Worm (Caenorhabditis elegans) whole organism, L1 larva: ENCODE data around the gene cul-4.

Source experiments
- C16A3.4 ChIP-seq: fragments of 150-350 bp; optimal IDR thresholded peaks from 2 replicates; lab custom pipeline; 2014; ENCODE audit warnings: missing biosample characterization, missing genetic modification characterization
- C34B4.2 ChIP-seq: sonication (generic microtip); optimal IDR thresholded peaks from 2 replicates; lab custom pipeline; 2017; ENCODE audit warnings: mild to moderate bottlenecking, missing genetic modification characterization, missing compliant biosample characterization
- F16B12.6 ChIP-seq: fragments of 150-350 bp; optimal IDR thresholded peaks from 2 replicates; lab custom pipeline; 2014; ENCODE audit warnings: missing biosample characterization, missing genetic modification characterization
- Y116A8C.19 ChIP-seq: sonication (generic microtip); optimal IDR thresholded peaks from 2 replicates; lab custom pipeline; 2016; ENCODE audit warnings: missing compliant biosample characterization, missing genetic modification characterization, borderline replicate concordance
- aha-1 ChIP-seq: fragments of 150-350 bp; optimal IDR thresholded peaks from 2 replicates; lab custom pipeline; 2014; ENCODE audit warnings: missing biosample characterization, missing genetic modification characterization
- aly-2 ChIP-seq: fragments of 150-350 bp; optimal IDR thresholded peaks from 2 replicates; lab custom pipeline; 2014; ENCODE audit warnings: missing biosample characterization, missing genetic modification characterization
- ceh-82 ChIP-seq, 3 experiments: fragments of 150-350 bp in 1 of 3; sonication (generic microtip) in 2 of 3; optimal IDR thresholded peaks; 2 replicates each; lab custom pipeline; 2014 to 2017; ENCODE audit warnings: missing biosample characterization in 3 of 3, missing genetic modification characterization in 3 of 3
- ceh-88 ChIP-seq: fragments of 200-800 bp; sonication (Bioruptor generic); IDR thresholded peaks from 2 replicates; pipeline ENCODE4 v1.3.6; 2022; ENCODE audit warnings: missing genetic modification characterization, missing compliant biosample characterization
- dpl-1 ChIP-seq, 3 experiments: fragments of 150-350 bp in 2 of 3; sonication (generic microtip) in 1 of 3; optimal IDR thresholded peaks; 2 replicates each; lab custom pipeline; 2014 to 2017; ENCODE audit warnings: missing biosample characterization in 3 of 3, missing genetic modification characterization in 3 of 3, missing genetic modification reagents in 3 of 3
- efl-1 ChIP-seq, 4 experiments: fragments of 150-350 bp; optimal IDR thresholded peaks in 3 of 4; peaks in 1 of 4; 1 replicate in 1 of 4; 2 replicates in 3 of 4; lab custom pipeline; 2014; ENCODE audit warnings: missing biosample characterization in 2 of 4, missing genetic modification characterization in 2 of 4, missing genetic modification reagents in 2 of 4
- elt-2 ChIP-seq: sonication (generic microtip); optimal IDR thresholded peaks from 2 replicates; lab custom pipeline; 2016; ENCODE audit warnings: missing genetic modification characterization, mild to moderate bottlenecking, inconsistent platforms, missing compliant biosample characterization, missing genetic modification reagents
- elt-3 ChIP-seq, 6 experiments: fragments of 150-350 bp in 1 of 6; sonication (generic microtip); optimal IDR thresholded peaks; 2 replicates each; lab custom pipeline; 2017 to 2018; ENCODE audit warnings: missing biosample characterization in 6 of 6, missing genetic modification characterization in 6 of 6, inconsistent platforms in 1 of 6
- fkh-4 ChIP-seq: sonication (generic microtip); optimal IDR thresholded peaks from 2 replicates; lab custom pipeline; 2016; ENCODE audit warnings: missing compliant biosample characterization, missing genetic modification characterization, borderline replicate concordance
- fkh-8 ChIP-seq: sonication (generic microtip); optimal IDR thresholded peaks from 2 replicates; lab custom pipeline; 2016; ENCODE audit warnings: mild to moderate bottlenecking, missing genetic modification characterization, missing compliant biosample characterization
- fos-1 ChIP-seq: fragments of 150-350 bp; optimal IDR thresholded peaks from 2 replicates; lab custom pipeline; 2014; ENCODE audit warnings: missing biosample characterization, missing genetic modification characterization
- grh-1 ChIP-seq: fragments of 200-800 bp; sonication (Bioruptor generic); IDR thresholded peaks from 2 replicates; pipeline ENCODE4 v1.3.6; 2022; ENCODE audit warnings: missing genetic modification reagents, missing genetic modification characterization, missing compliant biosample characterization
- hlh-17 ChIP-seq: fragments of 200-800 bp; sonication (Bioruptor generic); optimal IDR thresholded peaks from 2 replicates; lab custom pipeline; 2018; ENCODE audit warnings: missing genetic modification characterization, mild to moderate bottlenecking, missing compliant biosample characterization, moderate library complexity, borderline replicate concordance
- hlh-4 ChIP-seq: sonication (generic microtip); optimal IDR thresholded peaks from 2 replicates; lab custom pipeline; 2016; ENCODE audit warnings: mild to moderate bottlenecking, missing genetic modification characterization, missing compliant biosample characterization
- irx-1 ChIP-seq: sonication (generic microtip); optimal IDR thresholded peaks from 2 replicates; lab custom pipeline; 2016; ENCODE audit warnings: missing genetic modification characterization, missing compliant biosample characterization
- isw-1 ChIP-seq: fragments of 200-800 bp; sonication (Bioruptor generic); IDR thresholded peaks from 2 replicates; pipeline ENCODE4 v1.3.6; 2022; ENCODE audit warnings: missing genetic modification characterization, missing compliant biosample characterization
- lin-13 ChIP-seq: fragments of 150-350 bp; optimal IDR thresholded peaks from 2 replicates; lab custom pipeline; 2014; ENCODE audit warnings: missing biosample characterization, missing genetic modification reagents, missing genetic modification characterization
- lin-14 ChIP-seq: fragments of 200-800 bp; sonication (Bioruptor generic); optimal IDR thresholded peaks from 2 replicates; lab custom pipeline; 2018; ENCODE audit warnings: mild to moderate bottlenecking, missing genetic modification characterization, moderate library complexity, missing compliant biosample characterization
- lin-15B ChIP-seq: fragments of 150-350 bp; sonication (generic microtip); optimal IDR thresholded peaks from 3 replicates; lab custom pipeline; 2014; ENCODE audit warnings: missing biosample characterization, missing genetic modification characterization
- lin-35 ChIP-seq, 2 experiments: fragments of 150-350 bp; optimal IDR thresholded peaks; 2 replicates each; lab custom pipeline; 2014; ENCODE audit warnings: missing biosample characterization in 2 of 2, missing genetic modification characterization in 2 of 2, missing genetic modification reagents in 2 of 2
- lin-39 ChIP-seq: fragments of 150-350 bp; optimal IDR thresholded peaks from 2 replicates; lab custom pipeline; 2014; ENCODE audit warnings: missing biosample characterization, missing genetic modification reagents, missing genetic modification characterization
- lir-3 ChIP-seq: sonication (generic microtip); optimal IDR thresholded peaks from 2 replicates; lab custom pipeline; 2016; ENCODE audit warnings: mild to moderate bottlenecking, missing genetic modification characterization, moderate library complexity, missing compliant biosample characterization; ENCODE audit not compliant: poor library complexity
- mab-9 ChIP-seq: fragments of 200-800 bp; sonication (Bioruptor generic); IDR thresholded peaks from 2 replicates; pipeline ENCODE4 v1.3.6; 2022; ENCODE audit warnings: missing genetic modification reagents, missing genetic modification characterization, missing compliant biosample characterization
- mdl-1 ChIP-seq, 2 experiments: fragments of 150-350 bp; optimal IDR thresholded peaks; 2 replicates each; lab custom pipeline; 2014 to 2017; ENCODE audit warnings: missing biosample characterization in 2 of 2, missing genetic modification characterization in 2 of 2, inconsistent platforms in 1 of 2
- mef-2 ChIP-seq: fragments of 150-350 bp; optimal IDR thresholded peaks from 2 replicates; lab custom pipeline; 2014; ENCODE audit warnings: missing biosample characterization, missing genetic modification characterization
- mep-1 ChIP-seq: fragments of 150-350 bp; optimal IDR thresholded peaks from 2 replicates; lab custom pipeline; 2014; ENCODE audit warnings: missing biosample characterization, missing genetic modification characterization
- nhr-20 ChIP-seq: sonication (generic microtip); optimal IDR thresholded peaks from 2 replicates; lab custom pipeline; 2016; ENCODE audit warnings: mild to moderate bottlenecking, missing genetic modification characterization, missing compliant biosample characterization
- nhr-237 ChIP-seq: fragments of 150-350 bp; optimal IDR thresholded peaks from 2 replicates; lab custom pipeline; 2014; ENCODE audit warnings: missing biosample characterization, missing genetic modification characterization
- nhr-28 ChIP-seq: fragments of 150-350 bp; optimal IDR thresholded peaks from 2 replicates; lab custom pipeline; 2014; ENCODE audit warnings: missing biosample characterization, missing genetic modification characterization
- nhr-47 ChIP-seq: sonication (generic microtip); optimal IDR thresholded peaks from 2 replicates; lab custom pipeline; 2016; ENCODE audit warnings: mild to moderate bottlenecking, missing genetic modification characterization, moderate library complexity, missing compliant biosample characterization
- nhr-71 ChIP-seq: sonication (generic microtip); optimal IDR thresholded peaks from 2 replicates; lab custom pipeline; 2016; ENCODE audit warnings: mild to moderate bottlenecking, missing genetic modification characterization, moderate library complexity, missing compliant biosample characterization
- nhr-76 ChIP-seq: sonication (generic microtip); optimal IDR thresholded peaks from 2 replicates; lab custom pipeline; 2017; ENCODE audit warnings: missing biosample characterization, missing genetic modification characterization
- nhr-84 ChIP-seq: sonication (generic microtip); optimal IDR thresholded peaks from 2 replicates; lab custom pipeline; 2017; ENCODE audit warnings: missing biosample characterization, missing genetic modification characterization
- nhr-85 ChIP-seq: sonication (generic microtip); peaks from one replicate; lab custom pipeline; 2016; ENCODE audit warnings: missing genetic modification characterization, inconsistent platforms, missing compliant biosample characterization
- nhr-90 ChIP-seq: sonication (generic microtip); optimal IDR thresholded peaks from 2 replicates; lab custom pipeline; 2016; ENCODE audit warnings: mild to moderate bottlenecking, missing genetic modification characterization, missing compliant biosample characterization; ENCODE audit not compliant: poor library complexity
- pqm-1 ChIP-seq: sonication (generic microtip); optimal IDR thresholded peaks from 3 replicates; lab custom pipeline; 2017; ENCODE audit warnings: missing biosample characterization, missing genetic modification characterization
- rnt-1 ChIP-seq: sonication (generic microtip); optimal IDR thresholded peaks from 2 replicates; lab custom pipeline; 2016; ENCODE audit warnings: mild to moderate bottlenecking, missing genetic modification characterization, moderate library complexity, missing compliant biosample characterization
- skn-1 ChIP-seq: fragments of 150-350 bp; optimal IDR thresholded peaks from 2 replicates; lab custom pipeline; 2014; ENCODE audit warnings: missing biosample characterization, missing genetic modification characterization
- snu-23 ChIP-seq: sonication (generic microtip); optimal IDR thresholded peaks from 2 replicates; lab custom pipeline; 2016; ENCODE audit warnings: missing genetic modification characterization, missing compliant biosample characterization
- sptf-1 ChIP-seq: fragments of 150-350 bp; optimal IDR thresholded peaks from 2 replicates; lab custom pipeline; 2014; ENCODE audit warnings: missing biosample characterization, missing genetic modification characterization
- sup-37 ChIP-seq: fragments of 200-800 bp; sonication (Bioruptor generic); optimal IDR thresholded peaks from 2 replicates; lab custom pipeline; 2018; ENCODE audit warnings: mild to moderate bottlenecking, missing genetic modification characterization, missing compliant biosample characterization
- swsn-7 ChIP-seq: sonication (generic microtip); optimal IDR thresholded peaks from 2 replicates; lab custom pipeline; 2016; ENCODE audit warnings: missing genetic modification characterization, missing compliant biosample characterization
- unc-130 ChIP-seq: fragments of 150-350 bp; optimal IDR thresholded peaks from 2 replicates; lab custom pipeline; 2017; ENCODE audit warnings: missing biosample characterization, missing genetic modification characterization, inconsistent platforms
- unc-62 ChIP-seq: fragments of 150-350 bp; optimal IDR thresholded peaks from 2 replicates; lab custom pipeline; 2014; ENCODE audit warnings: missing biosample characterization, missing genetic modification reagents, missing genetic modification characterization
- unc-86 ChIP-seq: sonication (generic microtip); optimal IDR thresholded peaks from 2 replicates; lab custom pipeline; 2016; ENCODE audit warnings: missing genetic modification characterization, missing compliant biosample characterization
- unc-98 ChIP-seq: fragments of 200-800 bp; sonication (Bioruptor generic); IDR thresholded peaks from 2 replicates; pipeline ENCODE4 v1.3.6; 2022; ENCODE audit warnings: missing genetic modification characterization, missing compliant biosample characterization
- vab-15 ChIP-seq: sonication (generic microtip); optimal IDR thresholded peaks from 2 replicates; lab custom pipeline; 2017; ENCODE audit warnings: missing genotype, mild to moderate bottlenecking, missing genetic modification characterization, missing compliant biosample characterization

The cul-4 gene

ce11 chrII:7279808-7280207 lies 22.1 kb upstream of the cul-4 start (continued):
- TF ChIP-seq nhr-90 (peak; percentile 22), nhr-28 (no peak), lin-14 (GFP tag; lab: Kevin White, UChicago) (peak; percentile 30), fkh-4 (no peak), lir-3 (no peak), isw-1 (GFP tag; lab: Robert Waterston, UW) (no peak), unc-130 (tag; lab: Kevin White, UChicago) (no peak), fkh-8 (tag; lab: Kevin White, UChicago) (no peak), F16B12.6 (no peak), nhr-84 (tag; lab: Kevin White, UChicago) (no peak), elt-3 (tag; optimal IDR thresholded peaks at IDR 0.05; lab: Kevin White, UChicago) (peak in 2 of 6 experiments; percentile 29 to 63), hlh-17 (no peak), aha-1 (no peak), dpl-1 (GFP tag; optimal IDR thresholded peaks at IDR 0.05; lab: Kevin White, UChicago) (no peak), nhr-20 (peak; percentile 76), nhr-237 (tag; lab: Kevin White, UChicago) (no peak), nhr-71 (tag; lab: Kevin White, UChicago) (peak; percentile 61), fos-1 (tag; lab: Kevin White, UChicago) (no peak), nhr-47 (tag; lab: Kevin White, UChicago) (no peak), unc-62 (GFP tag; lab: Kevin White, UChicago) (no peak), lin-39 (tag; lab: Kevin White, UChicago) (no peak), mef-2 (no peak), rnt-1 (tag; lab: Kevin White, UChicago) (no peak), lin-35 (GFP tag; optimal IDR thresholded peaks at IDR 0.05; lab: Kevin White, UChicago) (no peak), aly-2 (tag; lab: Kevin White, UChicago) (no peak), nhr-85 (tag; lab: Kevin White, UChicago) (peak; percentile 80), grh-1 (no peak), sptf-1 (tag; lab: Kevin White, UChicago) (no peak), vab-15 (tag; lab: Kevin White, UChicago) (no peak)

ce11 chrII:7280584-7280983 lies 21.3 kb upstream of the cul-4 start:
- TF ChIP-seq elt-2 (tag; lab: Kevin White, UChicago) (no peak), unc-86 (tag; lab: Kevin White, UChicago) (no peak), nhr-237 (tag; lab: Kevin White, UChicago) (no peak), hlh-4 (tag; lab: Kevin White, UChicago) (no peak), nhr-20 (peak; percentile 25), efl-1 (optimal IDR thresholded peaks at IDR 0.05; lab: Kevin White, UChicago) (no peak), efl-1 (GFP tag; optimal IDR thresholded peaks at IDR 0.05 in 1 of 2; lab: Kevin White, UChicago) (peak in 1 of 2 experiments; percentile 23), nhr-28 (peak; percentile 2), nhr-71 (tag; lab: Kevin White, UChicago) (peak; percentile 5), skn-1 (no peak), C16A3.4 (tag; lab: Kevin White, UChicago) (no peak), unc-98 (GFP tag; lab: Robert Waterston, UW) (no peak), lin-13 (GFP tag; lab: Kevin White, UChicago) (no peak), fkh-4 (no peak), lin-14 (GFP tag; lab: Kevin White, UChicago) (peak; percentile 13), ceh-88 (no peak), rnt-1 (tag; lab: Kevin White, UChicago) (no peak), irx-1 (tag; lab: Kevin White, UChicago) (no peak)

ce11 chrII:7283063-7283462 lies 18.8 kb upstream of the cul-4 start:
- TF ChIP-seq mep-1 (no peak), fkh-8 (tag; lab: Kevin White, UChicago) (peak; percentile 29), sptf-1 (tag; lab: Kevin White, UChicago) (no peak), swsn-7 (no peak), pqm-1 (tag; lab: Kevin White, UChicago) (no peak), aly-2 (tag; lab: Kevin White, UChicago) (no peak), mdl-1 (tag; optimal IDR thresholded peaks at IDR 0.05; lab: Kevin White, UChicago) (no peak), elt-2 (tag; lab: Kevin White, UChicago) (no peak), ceh-82 (tag; optimal IDR thresholded peaks at IDR 0.05; lab: Kevin White, UChicago) (no peak), sup-37 (no peak), lin-15B (tag; lab: Kevin White, UChicago) (no peak), C34B4.2 (tag; lab: Kevin White, UChicago) (no peak), unc-130 (tag; lab: Kevin White, UChicago) (no peak), snu-23 (no peak), mab-9 (GFP tag; lab: Robert Waterston, UW) (no peak), lin-39 (tag; lab: Kevin White, UChicago) (no peak), nhr-76 (no peak), Y116A8C.19 (tag; lab: Kevin White, UChicago) (no peak)
